Fruit fly (Drosophila melanogaster) whole organism, embryonic: ENCODE results near the gene CG15365.
A peak's percentile ranks its signal among the peaks of the same experiment; 100 is the strongest.

ENCODE experiments used
- Ada2b ChIP-seq: fragments of 200-800 bp; sonication (Bioruptor generic); IDR thresholded peaks from 2 replicates; pipeline ENCODE4 v1.3.6; 2022; ENCODE audit warnings: missing biosample characterization, missing genetic modification characterization
- Atf6 ChIP-seq: fragments of 200-800 bp; sonication (Bioruptor generic); IDR thresholded peaks from 2 replicates; pipeline ENCODE4 v1.3.6; 2022; ENCODE audit warnings: missing biosample characterization, missing genetic modification characterization
- CG10321 ChIP-seq: fragments of 200-800 bp; sonication (Bioruptor generic); IDR thresholded peaks from 2 replicates; pipeline ENCODE4 v1.3.6; 2022; ENCODE audit warnings: missing biosample characterization, missing genetic modification characterization
- CG10462 ChIP-seq: fragments of 200-800 bp; sonication (Bioruptor generic); optimal IDR thresholded peaks from 2 replicates; lab custom pipeline; 2016; ENCODE audit warnings: missing biosample characterization, missing genetic modification characterization
- CG11456 ChIP-seq: fragments of 200-800 bp; sonication (Bioruptor generic); IDR thresholded peaks from 3 replicates; pipeline ENCODE4 v1.3.6; 2022; ENCODE audit warnings: missing biosample characterization, missing genetic modification characterization
- CG11695 ChIP-seq: fragments of 200-800 bp; sonication (Bioruptor generic); IDR thresholded peaks from 3 replicates; pipeline ENCODE4 v1.3.6; 2022; ENCODE audit warnings: missing biosample characterization, missing genetic modification characterization
- CG12391 ChIP-seq: fragments of 200-800 bp; sonication (Bioruptor generic); optimal IDR thresholded peaks from 3 replicates; lab custom pipeline; 2018; ENCODE audit warnings: missing biosample characterization, mild to moderate bottlenecking, missing genetic modification characterization, moderate library complexity
- CG12659 ChIP-seq: fragments of 200-800 bp; sonication (Bioruptor generic); optimal IDR thresholded peaks from 3 replicates; lab custom pipeline; 2017; ENCODE audit warnings: mild to moderate bottlenecking, missing biosample characterization, missing genetic modification reagents, missing genetic modification characterization
- CG12769 ChIP-seq: fragments of 200-800 bp; sonication (Bioruptor generic); optimal IDR thresholded peaks from 2 replicates; lab custom pipeline; 2019; ENCODE audit warnings: missing biosample characterization, mild to moderate bottlenecking, missing genetic modification characterization, moderate library complexity
- CG14050 ChIP-seq: fragments of 200-800 bp; sonication (Bioruptor generic); IDR thresholded peaks from 3 replicates; pipeline ENCODE4 v1.3.6; 2022; ENCODE audit warnings: missing biosample characterization, missing genetic modification characterization
- CG1792 ChIP-seq: fragments of 200-800 bp; sonication (Bioruptor generic); optimal IDR thresholded peaks from 2 replicates; lab custom pipeline; 2016; ENCODE audit warnings: missing biosample characterization, missing genetic modification characterization
- CG2120 ChIP-seq: fragments of 200-800 bp; sonication (Bioruptor generic); optimal IDR thresholded peaks from 3 replicates; lab custom pipeline; 2016; ENCODE audit warnings: missing biosample characterization, missing genetic modification characterization
- CG2678 ChIP-seq: fragments of 200-800 bp; sonication (Bioruptor generic); optimal IDR thresholded peaks from 3 replicates; lab custom pipeline; 2019; ENCODE audit warnings: missing biosample characterization, mild to moderate bottlenecking, missing genetic modification characterization, moderate library complexity
- CG2712 ChIP-seq: fragments of 200-800 bp; optimal IDR thresholded peaks from 3 replicates; lab custom pipeline; 2019; ENCODE audit warnings: missing biosample characterization, mild to moderate bottlenecking, missing genetic modification characterization, moderate library complexity
- CG30403 ChIP-seq: fragments of 200-800 bp; sonication (Bioruptor generic); optimal IDR thresholded peaks from 3 replicates; lab custom pipeline; 2016; ENCODE audit warnings: missing biosample characterization, missing genetic modification characterization
- CG3163 ChIP-seq: fragments of 200-800 bp; sonication (Bioruptor generic); optimal IDR thresholded peaks from 3 replicates; lab custom pipeline; 2016; ENCODE audit warnings: missing biosample characterization, missing genetic modification characterization
- CG32532 ChIP-seq: fragments of 200-800 bp; sonication (Bioruptor generic); IDR thresholded peaks from 2 replicates; pipeline ENCODE4 v1.3.6; 2022; ENCODE audit warnings: missing biosample characterization, missing genetic modification characterization
- CG4360 ChIP-seq: fragments of 200-800 bp; sonication (Bioruptor generic); IDR thresholded peaks from 2 replicates; pipeline ENCODE4 v1.3.6; 2022; ENCODE audit warnings: missing biosample characterization, missing genetic modification characterization
- CG4730 ChIP-seq: fragments of 200-800 bp; sonication (Bioruptor generic); IDR thresholded peaks from 2 replicates; pipeline ENCODE4 v1.3.6; 2022; ENCODE audit warnings: missing biosample characterization, missing genetic modification characterization
- CG9817 ChIP-seq: fragments of 200-800 bp; sonication (Bioruptor generic); optimal IDR thresholded peaks from 2 replicates; lab custom pipeline; 2018; ENCODE audit warnings: missing biosample characterization, mild to moderate bottlenecking, missing genetic modification characterization, moderate library complexity
- Elba2 ChIP-seq: fragments of 200-800 bp; sonication (Bioruptor generic); optimal IDR thresholded peaks from 3 replicates; lab custom pipeline; 2016; ENCODE audit warnings: missing biosample characterization, missing genetic modification characterization
- HLH4C ChIP-seq: fragments of 200-800 bp; sonication (Bioruptor generic); IDR thresholded peaks from 3 replicates; pipeline ENCODE4 v1.3.6; 2022; ENCODE audit warnings: missing biosample characterization, missing genetic modification characterization; ENCODE audit not compliant: partially characterized antibody
- Hr51 ChIP-seq, 2 experiments: fragments of 200-800 bp; sonication (Bioruptor generic); optimal IDR thresholded peaks; 2 replicates in 1 of 2; 3 replicates in 1 of 2; lab custom pipeline; 2016 to 2018; ENCODE audit warnings: missing biosample characterization in 2 of 2, missing genetic modification characterization in 2 of 2, mild to moderate bottlenecking in 1 of 2, moderate library complexity in 1 of 2
- NFAT ChIP-seq: fragments of 200-800 bp; sonication (Bioruptor generic); IDR thresholded peaks from 2 replicates; pipeline ENCODE4 v1.3.6; 2022; ENCODE audit warnings: missing biosample characterization, missing genetic modification characterization
- Optix ChIP-seq: fragments of 200-800 bp; sonication (Bioruptor generic); IDR thresholded peaks from 3 replicates; pipeline ENCODE4 v1.3.6; 2022; ENCODE audit warnings: missing biosample characterization, missing genetic modification characterization
- Sox102F ChIP-seq: fragments of 200-800 bp; sonication (Bioruptor generic); optimal IDR thresholded peaks from 2 replicates; lab custom pipeline; 2018; ENCODE audit warnings: missing biosample characterization, mild to moderate bottlenecking, missing genetic modification characterization, moderate library complexity
- Ssrp ChIP-seq: fragments of 200-800 bp; sonication (Bioruptor generic); optimal IDR thresholded peaks from 2 replicates; lab custom pipeline; 2018; ENCODE audit warnings: missing biosample characterization, mild to moderate bottlenecking, missing genetic modification characterization, moderate library complexity
- ara ChIP-seq: fragments of 200-800 bp; sonication (Bioruptor generic); IDR thresholded peaks from 2 replicates; pipeline ENCODE4 v1.3.6; 2022; ENCODE audit warnings: missing biosample characterization, missing genetic modification characterization
- ato ChIP-seq: fragments of 200-800 bp; sonication (Bioruptor generic); IDR thresholded peaks from 2 replicates; pipeline ENCODE4 v1.3.6; 2022; ENCODE audit warnings: missing biosample characterization, missing genetic modification characterization; ENCODE audit not compliant: partially characterized antibody
- ci ChIP-seq: fragments of 200-800 bp; sonication (Bioruptor generic); IDR thresholded peaks from 3 replicates; pipeline ENCODE4 v1.3.6; 2022; ENCODE audit warnings: missing biosample characterization, missing genetic modification characterization
- corto ChIP-seq: fragments of 200-800 bp; sonication (Bioruptor generic); optimal IDR thresholded peaks from 2 replicates; lab custom pipeline; 2016; ENCODE audit warnings: missing biosample characterization, mild to moderate bottlenecking, missing genetic modification characterization, moderate library complexity
- dmrt99B ChIP-seq: fragments of 200-800 bp; sonication (Bioruptor generic); optimal IDR thresholded peaks from 2 replicates; lab custom pipeline; 2018; ENCODE audit warnings: missing biosample characterization, mild to moderate bottlenecking, missing genetic modification characterization, moderate library complexity
- esg ChIP-seq: fragments of 200-800 bp; sonication (Bioruptor generic); conservative IDR thresholded peaks from 2 replicates; pipeline ENCODE4 v1.3.6; 2022; ENCODE audit warnings: missing biosample characterization, missing genetic modification characterization
- hkb ChIP-seq, 2 experiments: fragments of 200-800 bp in 1 of 2; fragments of >200 bp in 1 of 2; sonication (Bioruptor generic) in 1 of 2; IDR thresholded peaks in 1 of 2; optimal IDR thresholded peaks in 1 of 2; 2 replicates each; pipeline versions ENCODE4 v1.3.6 to Lab custom; 2017 to 2022; ENCODE audit warnings: missing biosample characterization in 1 of 2, missing genetic modification characterization in 1 of 2
- ken ChIP-seq: fragments of 200-800 bp; sonication (Bioruptor generic); IDR thresholded peaks from 3 replicates; pipeline ENCODE4 v1.3.6; 2022; ENCODE audit warnings: missing biosample characterization, missing genetic modification characterization
- knrl ChIP-seq: fragments of 200-800 bp; sonication (Bioruptor generic); IDR thresholded peaks from 3 replicates; pipeline ENCODE4 v1.3.6; 2022; ENCODE audit warnings: missing biosample characterization, missing genetic modification characterization; ENCODE audit not compliant: partially characterized antibody
- lbe ChIP-seq: fragments of 200-800 bp; sonication (Bioruptor generic); optimal IDR thresholded peaks from 2 replicates; lab custom pipeline; 2016; ENCODE audit warnings: missing biosample characterization, mild to moderate bottlenecking, missing genetic modification characterization
- otp ChIP-seq: fragments of 200-800 bp; sonication (Bioruptor generic); IDR thresholded peaks from 3 replicates; pipeline ENCODE4, ENCODE4 v1.3.6; 2022; ENCODE audit warnings: missing biosample characterization, missing genetic modification characterization
- pan ChIP-seq, 4 experiments: fragments of >200 bp in 3 of 4; fragments of 200-800 bp in 1 of 4; sonication (Bioruptor generic) in 1 of 4; optimal IDR thresholded peaks in 3 of 4; IDR thresholded peaks in 1 of 4; 2 replicates each; pipeline versions ENCODE4 v1.3.6 to Lab custom; 2017 to 2022; ENCODE audit warnings: missing biosample characterization in 2 of 4, missing genetic modification characterization in 2 of 4, mixed read lengths in 1 of 4
- prd ChIP-seq, 3 experiments: fragments of >200 bp in 2 of 3; fragments of 200-800 bp in 1 of 3; sonication (Bioruptor generic) in 1 of 3; optimal IDR thresholded peaks in 2 of 3; IDR thresholded peaks in 1 of 3; 2 replicates in 2 of 3; 3 replicates in 1 of 3; pipeline versions ENCODE4 v1.3.6 to Lab custom; 2017 to 2022; ENCODE audit warnings: missing biosample characterization in 1 of 3, missing genetic modification characterization in 1 of 3
- repo ChIP-seq: fragments of 200-800 bp; sonication (Bioruptor generic); optimal IDR thresholded peaks from 2 replicates; lab custom pipeline; 2016; ENCODE audit warnings: missing biosample characterization, missing genetic modification characterization
- ro ChIP-seq: fragments of 200-800 bp; sonication (Bioruptor generic); IDR thresholded peaks from 2 replicates; pipeline ENCODE4 v1.3.6; 2022; ENCODE audit warnings: missing biosample characterization, missing genetic modification characterization
- slbo ChIP-seq: fragments of 200-800 bp; sonication (Bioruptor generic); IDR thresholded peaks from 2 replicates; pipeline ENCODE4 v1.3.6; 2022; ENCODE audit warnings: missing biosample characterization, missing genetic modification characterization
- stc ChIP-seq: fragments of 200-800 bp; sonication (Bioruptor generic); IDR thresholded peaks from 2 replicates; pipeline ENCODE4 v1.3.6; 2022; ENCODE audit warnings: missing biosample characterization, missing genetic modification characterization
- ttk ChIP-seq: fragments of 200-800 bp; sonication (Bioruptor generic); IDR thresholded peaks from 2 replicates; pipeline ENCODE4 v2.1.2; 2022; ENCODE audit warnings: missing biosample characterization, missing genetic modification characterization
- unpg ChIP-seq: fragments of 200-800 bp; sonication (Bioruptor generic); optimal IDR thresholded peaks from 3 replicates; lab custom pipeline; 2018; ENCODE audit warnings: missing biosample characterization, mild to moderate bottlenecking, missing genetic modification characterization, moderate library complexity
- vvl ChIP-seq: fragments of 200-800 bp; sonication (Bioruptor generic); IDR thresholded peaks from 2 replicates; pipeline ENCODE4 v1.3.6; 2022; ENCODE audit warnings: missing biosample characterization, missing genetic modification characterization
- zfh1 ChIP-seq: fragments of 200-800 bp; sonication (Bioruptor generic); IDR thresholded peaks from 3 replicates; pipeline ENCODE4 v1.3.6; 2022; ENCODE audit warnings: missing biosample characterization, missing genetic modification characterization

The CG15365 gene

DNA sequence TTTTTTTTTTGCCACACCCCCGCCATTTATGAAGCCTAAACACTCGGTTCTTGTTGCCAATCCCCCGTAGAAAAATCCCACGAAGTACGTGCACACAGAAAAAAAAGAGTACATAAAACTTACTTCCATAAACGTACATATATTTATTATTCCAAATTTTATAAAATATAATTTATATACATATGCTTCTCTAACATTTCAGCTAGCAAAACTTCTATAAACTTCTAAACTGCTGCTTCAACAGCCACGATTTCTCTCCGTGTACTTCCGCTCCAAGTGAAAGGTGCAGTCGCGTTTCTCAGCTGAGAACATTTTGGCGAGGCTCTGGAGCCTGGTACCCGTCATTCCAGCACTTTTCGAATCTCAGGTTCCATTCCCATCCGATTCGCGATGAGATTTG lies 5.1 kb downstream of the CG15365 start (continued):
- TF ChIP-seq Optix (GFP tag; lab: Robert Waterston, UW), result 0 out of 3 replicates have a peak, but pooled peaks have one; percentile 24
- TF ChIP-seq corto, result peak; percentile 26
- TF ChIP-seq zfh1, result 0 out of 3 replicates have a peak, but pooled peaks have one; percentile 18
- TF ChIP-seq ken (GFP tag; lab: Robert Waterston, UW), result 0 out of 3 replicates have a peak, but pooled peaks have one; percentile 33
- TF ChIP-seq hkb (optimal IDR thresholded peaks at IDR 0.05; lab: Kevin White, UChicago), result no peak
- peak; percentile 36 for TF ChIP-seq hkb (GFP tag; IDR thresholded peaks at IDR 0.05; lab: Robert Waterston, UW)
- peak; percentile 7 for TF ChIP-seq CG12391 (tag; lab: Kevin White, UChicago)
- no peak for TF ChIP-seq CG3163 (GFP tag; lab: Kevin White, UChicago)
- peak; percentile 65 for TF ChIP-seq slbo (GFP tag; lab: Robert Waterston, UW)
- no peak for TF ChIP-seq repo (GFP tag; lab: Kevin White, UChicago)
- no peak for TF ChIP-seq ro (GFP tag; lab: Robert Waterston, UW)
- TF ChIP-seq CG9817, result peak; percentile 8
- peak; percentile 15 for TF ChIP-seq CG2120 (GFP tag; lab: Kevin White, UChicago)
- TF ChIP-seq otp (GFP tag; lab: Robert Waterston, UW), result 0 out of 3 replicates have a peak, but pooled peaks have one; percentile 14
- peak; percentile 9 for TF ChIP-seq CG12659
- TF ChIP-seq lbe (GFP tag; lab: Kevin White, UChicago), result peak; percentile 58
- TF ChIP-seq CG14050 (GFP tag; lab: Robert Waterston, UW), result 0 out of 3 replicates have a peak, but pooled peaks have one; percentile 11
- TF ChIP-seq HLH4C (GFP tag; lab: Robert Waterston, UW), result no peak
- TF ChIP-seq esg (GFP tag; lab: Robert Waterston, UW), result peak; percentile 26; the same call in 1 of the 2 replicates
- peak; percentile 13 for TF ChIP-seq CG30403 (GFP tag; lab: Kevin White, UChicago)
- 0 out of 2 replicates have a peak, but pooled peaks have one; percentile 11 for TF ChIP-seq CG4730 (GFP tag; lab: Robert Waterston, UW)
- TF ChIP-seq Atf6 (GFP tag; lab: Robert Waterston, UW), result peak; percentile 53; the same call in 1 of the 2 replicates
- peak; percentile 41 for TF ChIP-seq dmrt99B (tag; lab: Kevin White, UChicago)
- TF ChIP-seq unpg (GFP tag; lab: Kevin White, UChicago), result peak; percentile 33
- TF ChIP-seq Ssrp (tag; lab: Kevin White, UChicago), result peak; percentile 14
- no peak for TF ChIP-seq pan (optimal IDR thresholded peaks at IDR 0.05; lab: Kevin White, UChicago)
- peak in 1 of 2 experiments; percentile 31 for TF ChIP-seq pan (GFP tag; optimal IDR thresholded peaks at IDR 0.05 in 1 of 2, IDR thresholded peaks at IDR 0.05 in 1 of 2)
- peak; percentile 7 for TF ChIP-seq CG12769 (tag; lab: Kevin White, UChicago)
- no peak for TF ChIP-seq Elba2 (GFP tag; lab: Kevin White, UChicago)
- TF ChIP-seq CG2678 (tag; lab: Kevin White, UChicago), result peak; percentile 4
- peak; percentile 49; the same call in 1 of the 2 replicates for TF ChIP-seq CG32532
- 0 out of 2 replicates have a peak, but pooled peaks have one; percentile 33 for TF ChIP-seq CG10321 (GFP tag; lab: Robert Waterston, UW)
- TF ChIP-seq CG2712 (tag; lab: Kevin White, UChicago), result peak; percentile 52
- peak in 1 of 2 experiments; percentile 57 for TF ChIP-seq Hr51 (GFP tag; optimal IDR thresholded peaks at IDR 0.05; lab: Kevin White, UChicago)
- TF ChIP-seq ato (GFP tag; lab: Robert Waterston, UW), result no peak
- no peak for TF ChIP-seq CG10462 (GFP tag; lab: Kevin White, UChicago)
- no peak for TF ChIP-seq prd (optimal IDR thresholded peaks at IDR 0.05; lab: Kevin White, UChicago)
- TF ChIP-seq prd (GFP tag; IDR thresholded peaks at IDR 0.05; lab: Robert Waterston, UW), result peak; percentile 67
- TF ChIP-seq Ada2b (GFP tag; lab: Robert Waterston, UW), result 0 out of 2 replicates have a peak, but pooled peaks have one; percentile 12
- peak; percentile 62; the same call in 1 of the 3 replicates for TF ChIP-seq ci (GFP tag; lab: Robert Waterston, UW)
- peak; percentile 52 for TF ChIP-seq Sox102F
- no peak for TF ChIP-seq CG1792 (GFP tag; lab: Kevin White, UChicago)
- peak; percentile 38; the same call in 1 of the 3 replicates for TF ChIP-seq CG11695 (GFP tag; lab: Robert Waterston, UW)
- no peak for TF ChIP-seq ara (GFP tag; lab: Robert Waterston, UW)
- TF ChIP-seq CG11456 (GFP tag; lab: Robert Waterston, UW), result peak; percentile 50; the same call in 1 of the 3 replicates
- no peak for TF ChIP-seq knrl (GFP tag; lab: Robert Waterston, UW)
- TF ChIP-seq stc (GFP tag; lab: Robert Waterston, UW), result 0 out of 2 replicates have a peak, but pooled peaks have one; percentile 12
- peak; percentile 34; the same call in 1 of the 2 replicates for TF ChIP-seq NFAT
- 0 out of 2 replicates have a peak, but pooled peaks have one; percentile 7 for TF ChIP-seq ttk (GFP tag; lab: Robert Waterston, UW)
- peak; percentile 34; the same call in 1 of the 2 replicates for TF ChIP-seq vvl
- TF ChIP-seq CG4360, result no peak
